Worm (Caenorhabditis elegans) whole organism, young adult: ENCODE results near the gene mrpl-37.

Experiments used
- B0261.1 ChIP-seq: sonication (generic microtip); optimal IDR thresholded peaks from 2 replicates; lab custom pipeline; 2016; ENCODE audit warnings: mild to moderate bottlenecking, missing genetic modification characterization, moderate library complexity, missing compliant biosample characterization
- C06A6.2 ChIP-seq: fragments of 200-800 bp; sonication (Bioruptor generic); conservative IDR thresholded peaks from 2 replicates; pipeline ENCODE4 v1.3.6; 2022; ENCODE audit warnings: missing genetic modification characterization, missing compliant biosample characterization
- C17E4.6 ChIP-seq: fragments of 200-800 bp; sonication (Bioruptor generic); IDR thresholded peaks from 2 replicates; pipeline ENCODE4 v1.3.6; 2022; ENCODE audit warnings: missing genetic modification reagents, missing genetic modification characterization, missing compliant biosample characterization
- D2030.7 ChIP-seq: fragments of 200-800 bp; sonication (Bioruptor generic); IDR thresholded peaks from 2 replicates; pipeline ENCODE4 v1.3.6; 2022; ENCODE audit warnings: missing genetic modification reagents, missing genetic modification characterization, missing compliant biosample characterization
- F39B2.1 ChIP-seq: fragments of 200-800 bp; sonication (Bioruptor generic); IDR thresholded peaks from 2 replicates; pipeline ENCODE4 v1.3.6; 2022; ENCODE audit warnings: missing genetic modification reagents, missing genetic modification characterization, missing compliant biosample characterization
- F49E8.2 ChIP-seq: sonication (generic microtip); optimal IDR thresholded peaks from 3 replicates; lab custom pipeline; 2017; ENCODE audit warnings: missing genetic modification characterization, mild to moderate bottlenecking, missing compliant biosample characterization, antibody characterized with exemption, moderate library complexity; ENCODE audit not compliant: insufficient read depth
- F52B5.7 ChIP-seq: sonication (generic microtip); optimal IDR thresholded peaks from 2 replicates; lab custom pipeline; 2016; ENCODE audit warnings: mild to moderate bottlenecking, missing genetic modification characterization, missing compliant biosample characterization
- F57A8.1 ChIP-seq: fragments of 200-800 bp; sonication (Bioruptor generic); optimal IDR thresholded peaks from 2 replicates; lab custom pipeline; 2018; ENCODE audit warnings: mild to moderate bottlenecking, missing genetic modification characterization, moderate library complexity, missing compliant biosample characterization
- Y53F4B.3 ChIP-seq: fragments of 200-800 bp; sonication (Bioruptor generic); IDR thresholded peaks from 2 replicates; pipeline ENCODE4 v1.3.6; 2022; ENCODE audit warnings: missing genetic modification reagents, missing genetic modification characterization, missing compliant biosample characterization
- Y67H2A.10 ChIP-seq: fragments of 200-800 bp; sonication (Bioruptor generic); conservative IDR thresholded peaks from 2 replicates; pipeline ENCODE4 v1.3.6; 2022; ENCODE audit warnings: missing genetic modification reagents, missing genetic modification characterization, missing compliant biosample characterization
- akir-1 ChIP-seq: fragments of 200-800 bp; sonication (Bioruptor generic); optimal IDR thresholded peaks from 2 replicates; lab custom pipeline; 2018; ENCODE audit warnings: mild to moderate bottlenecking, missing genetic modification characterization, moderate library complexity, missing compliant biosample characterization
- ama-1 ChIP-seq, 3 experiments: fragments of 150-350 bp in 1 of 3; sonication (generic microtip) in 2 of 3; optimal IDR thresholded peaks; 2 replicates each; lab custom pipeline; 2014 to 2018; ENCODE audit warnings: missing biosample characterization in 2 of 3, missing genetic modification characterization in 2 of 3, missing genetic modification reagents in 2 of 3
- athp-1 ChIP-seq: sonication (generic microtip); optimal IDR thresholded peaks from 2 replicates; lab custom pipeline; 2017; ENCODE audit warnings: mild to moderate bottlenecking, missing genetic modification characterization, missing compliant biosample characterization
- attf-3 ChIP-seq: fragments of 200-800 bp; sonication (Bioruptor generic); conservative IDR thresholded peaks from 2 replicates; pipeline ENCODE4 v1.3.6; 2022; ENCODE audit warnings: missing genetic modification reagents, missing genetic modification characterization, missing compliant biosample characterization
- attf-5 ChIP-seq: fragments of 200-800 bp; sonication (Bioruptor generic); optimal IDR thresholded peaks from 2 replicates; lab custom pipeline; 2018; ENCODE audit warnings: mild to moderate bottlenecking, missing genetic modification characterization, missing compliant biosample characterization
- ccch-3 ChIP-seq: fragments of 200-800 bp; sonication (Bioruptor generic); optimal IDR thresholded peaks from 2 replicates; lab custom pipeline; 2018; ENCODE audit warnings: mild to moderate bottlenecking, missing genetic modification characterization, missing compliant biosample characterization
- cebp-2 ChIP-seq: fragments of 200-800 bp; sonication (Bioruptor generic); IDR thresholded peaks from 2 replicates; pipeline ENCODE4 v1.3.6; 2022; ENCODE audit warnings: missing genetic modification characterization, missing compliant biosample characterization
- ceh-79 ChIP-seq: sonication (generic microtip); optimal IDR thresholded peaks from 2 replicates; lab custom pipeline; 2017; ENCODE audit warnings: mild to moderate bottlenecking, missing genetic modification characterization, missing compliant biosample characterization
- ceh-91 ChIP-seq: fragments of 200-800 bp; sonication (Bioruptor generic); IDR thresholded peaks from 2 replicates; pipeline ENCODE4 v1.3.6; 2022; ENCODE audit warnings: missing genetic modification reagents, missing genetic modification characterization, missing compliant biosample characterization
- chd-7 ChIP-seq: sonication (generic microtip); optimal IDR thresholded peaks from 2 replicates; lab custom pipeline; 2016; ENCODE audit warnings: mild to moderate bottlenecking, missing genetic modification characterization, moderate library complexity, missing compliant biosample characterization
- dpff-1 ChIP-seq: sonication (generic microtip); optimal IDR thresholded peaks from 2 replicates; lab custom pipeline; 2017; ENCODE audit warnings: mild to moderate bottlenecking, missing genetic modification characterization, missing compliant biosample characterization
- egl-18 ChIP-seq: fragments of 200-800 bp; sonication (Bioruptor generic); IDR thresholded peaks from 2 replicates; pipeline ENCODE4 v1.3.6; 2022; ENCODE audit warnings: missing genetic modification reagents, missing genetic modification characterization, missing compliant biosample characterization
- egl-44 ChIP-seq: fragments of 200-800 bp; sonication (Bioruptor generic); IDR thresholded peaks from 2 replicates; pipeline ENCODE4 v1.3.6; 2022; ENCODE audit warnings: missing genetic modification reagents, missing genetic modification characterization, missing compliant biosample characterization
- gei-17 ChIP-seq: fragments of 200-800 bp; sonication (Bioruptor generic); optimal IDR thresholded peaks from 2 replicates; lab custom pipeline; 2018; ENCODE audit warnings: mild to moderate bottlenecking, missing genetic modification characterization, missing compliant biosample characterization
- him-1 ChIP-seq: sonication (generic microtip); optimal IDR thresholded peaks from 2 replicates; lab custom pipeline; 2016; ENCODE audit warnings: missing genotype, missing genetic modification reagents, missing genetic modification characterization, missing compliant biosample characterization
- hlh-26 ChIP-seq: fragments of 200-800 bp; sonication (Bioruptor generic); conservative IDR thresholded peaks from 2 replicates; pipeline ENCODE4 v1.3.6; 2022; ENCODE audit warnings: missing genetic modification reagents, missing genetic modification characterization, missing compliant biosample characterization
- hmg-1.2 ChIP-seq: fragments of 200-800 bp; sonication (Bioruptor generic); IDR thresholded peaks from 2 replicates; pipeline ENCODE4 v1.3.6; 2022; ENCODE audit warnings: missing genetic modification reagents, missing genetic modification characterization, missing compliant biosample characterization
- hrde-1 ChIP-seq: sonication (generic microtip); optimal IDR thresholded peaks from 2 replicates; lab custom pipeline; 2016; ENCODE audit warnings: missing genetic modification characterization, mild to moderate bottlenecking, missing compliant biosample characterization, moderate library complexity, missing genotype, missing genetic modification reagents, borderline replicate concordance
- lin-40 ChIP-seq: sonication (generic microtip); optimal IDR thresholded peaks from 2 replicates; lab custom pipeline; 2016; ENCODE audit warnings: missing genetic modification characterization, mild to moderate bottlenecking, missing compliant biosample characterization, missing genotype, missing genetic modification reagents
- lin-54 ChIP-seq: fragments of 200-800 bp; sonication (Bioruptor generic); optimal IDR thresholded peaks from 2 replicates; lab custom pipeline; 2018; ENCODE audit warnings: mild to moderate bottlenecking, missing genetic modification characterization, missing compliant biosample characterization
- lsy-27 ChIP-seq: sonication (generic microtip); optimal IDR thresholded peaks from 2 replicates; lab custom pipeline; 2017; ENCODE audit warnings: missing genetic modification characterization, mild to moderate bottlenecking, missing compliant biosample characterization, antibody characterized with exemption, missing genotype, borderline replicate concordance; ENCODE audit not compliant: insufficient read depth
- madf-3 ChIP-seq: fragments of 200-800 bp; sonication (Bioruptor generic); IDR thresholded peaks from 2 replicates; pipeline ENCODE4 v1.3.6; 2022; ENCODE audit warnings: missing genetic modification reagents, missing genetic modification characterization, missing compliant biosample characterization
- madf-8 ChIP-seq: fragments of 200-800 bp; sonication (Bioruptor generic); conservative IDR thresholded peaks from 2 replicates; pipeline ENCODE4 v1.3.6; 2022; ENCODE audit warnings: missing genetic modification reagents, missing genetic modification characterization, missing compliant biosample characterization
- nhr-27 ChIP-seq: fragments of 200-800 bp; sonication (Bioruptor generic); optimal IDR thresholded peaks from 2 replicates; lab custom pipeline; 2018; ENCODE audit warnings: mild to moderate bottlenecking, missing genetic modification characterization, moderate library complexity, missing compliant biosample characterization
- nhr-90 ChIP-seq: sonication (generic microtip); optimal IDR thresholded peaks from 2 replicates; lab custom pipeline; 2016; ENCODE audit warnings: missing genotype, mild to moderate bottlenecking, missing genetic modification characterization, missing compliant biosample characterization
- rec-8 ChIP-seq, 2 experiments: sonication (generic microtip); optimal IDR thresholded peaks; 2 replicates each; lab custom pipeline; 2016; ENCODE audit warnings: mild to moderate bottlenecking in 2 of 2, missing genetic modification characterization in 2 of 2, missing genetic modification reagents in 2 of 2, missing genotype in 2 of 2, missing biosample characterization in 1 of 2, missing compliant biosample characterization in 1 of 2, moderate library complexity in 1 of 2
- sdz-38 ChIP-seq: sonication (generic microtip); optimal IDR thresholded peaks from 2 replicates; lab custom pipeline; 2016; ENCODE audit warnings: missing genotype, missing genetic modification characterization, missing compliant biosample characterization
- snpc-1.1 ChIP-seq: sonication (generic microtip); optimal IDR thresholded peaks from 2 replicates; lab custom pipeline; 2017; ENCODE audit warnings: missing genetic modification characterization, mild to moderate bottlenecking, missing compliant biosample characterization, antibody characterized with exemption, moderate library complexity, missing genotype, missing genetic modification reagents; ENCODE audit not compliant: insufficient read depth
- snpc-3.4 ChIP-seq: sonication (generic microtip); optimal IDR thresholded peaks from 2 replicates; lab custom pipeline; 2017; ENCODE audit warnings: missing genetic modification characterization, mild to moderate bottlenecking, missing compliant biosample characterization, antibody characterized with exemption, moderate library complexity, missing genotype, missing genetic modification reagents
- snpc-4 ChIP-seq, 5 experiments: fragments of 150-350 bp in 1 of 5; sonication (generic microtip) in 4 of 5; optimal IDR thresholded peaks; 2 replicates each; lab custom pipeline; 2014 to 2018; ENCODE audit warnings: missing genetic modification characterization in 5 of 5, missing biosample characterization in 3 of 5, antibody characterized with exemption in 2 of 5, mild to moderate bottlenecking in 2 of 5, missing compliant biosample characterization in 2 of 5, missing genotype in 2 of 5, moderate library complexity in 2 of 5, missing genetic modification reagents in 1 of 5
- sptf-2 ChIP-seq: fragments of 200-800 bp; sonication (Bioruptor generic); optimal IDR thresholded peaks from 2 replicates; lab custom pipeline; 2018; ENCODE audit warnings: mild to moderate bottlenecking, missing genetic modification characterization, missing compliant biosample characterization
- zfh-2 ChIP-seq: fragments of 200-800 bp; sonication (Bioruptor generic); conservative IDR thresholded peaks from 2 replicates; pipeline ENCODE4 v1.3.6; 2022; ENCODE audit warnings: missing genetic modification reagents, missing genetic modification characterization, missing compliant biosample characterization
- ztf-18 ChIP-seq: sonication (generic microtip); optimal IDR thresholded peaks from 2 replicates; lab custom pipeline; 2016; ENCODE audit warnings: missing genotype, mild to moderate bottlenecking, missing genetic modification characterization, missing compliant biosample characterization
- ztf-25 ChIP-seq: fragments of 200-800 bp; sonication (Bioruptor generic); IDR thresholded peaks from 2 replicates; pipeline ENCODE4 v1.3.6; 2022; ENCODE audit warnings: missing genetic modification reagents, missing genetic modification characterization, missing compliant biosample characterization

The mrpl-37 gene

DNA sequence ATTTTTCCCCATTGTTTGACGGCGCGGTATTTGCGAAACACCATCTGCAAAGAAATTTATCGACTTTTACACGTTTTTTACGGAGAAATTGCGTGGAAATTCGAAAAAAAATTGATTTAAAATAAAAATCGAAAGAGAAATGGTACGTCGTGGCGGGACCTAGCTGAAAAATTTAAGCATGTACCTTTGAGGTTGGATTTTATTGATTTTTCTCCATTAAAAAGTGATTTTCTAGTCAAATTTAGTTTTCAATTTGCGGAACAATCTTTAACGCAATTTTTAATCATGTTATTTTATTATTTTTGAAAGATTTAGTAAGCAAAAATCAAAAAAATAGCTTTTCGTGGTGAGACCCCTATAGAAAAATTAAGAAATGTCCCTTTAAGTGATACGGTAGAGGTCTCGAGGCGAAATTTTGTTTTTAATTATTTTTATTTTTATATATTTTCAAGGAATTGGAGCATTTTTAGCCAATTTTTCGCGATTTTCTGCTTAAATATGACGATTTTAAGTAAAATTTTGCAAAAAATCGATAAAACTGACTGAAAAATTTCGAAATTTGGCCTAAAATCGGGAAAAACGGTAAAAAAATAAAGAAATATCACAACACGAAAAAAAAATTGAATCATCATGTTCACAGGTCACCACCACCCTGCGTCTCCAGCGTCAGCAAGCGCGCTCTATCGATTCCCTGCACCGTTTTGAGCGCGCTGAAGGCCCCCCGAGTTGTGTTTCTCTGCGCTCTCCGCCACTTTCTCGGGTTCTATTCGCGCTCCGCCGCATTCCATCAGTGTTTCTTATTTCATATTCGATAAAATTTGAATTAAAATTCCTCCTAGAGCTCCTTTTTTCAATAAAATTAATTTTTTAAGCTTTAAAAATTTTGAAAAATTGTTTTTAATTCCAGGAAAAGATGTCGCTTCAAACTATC is at the start of gene mrpl-37, which contains the start of gene lin-38 (continued):
- no peak for TF ChIP-seq snpc-3.4 (tag; lab: Kevin White, UChicago)
- no peak for TF ChIP-seq Y53F4B.3 (GFP tag; lab: Robert Waterston, UW)
- no peak for TF ChIP-seq C17E4.6 (GFP tag; lab: Robert Waterston, UW)
- TF ChIP-seq rec-8 (tag; optimal IDR thresholded peaks at IDR 0.05; lab: Kevin White, UChicago) = no peak
- TF ChIP-seq F52B5.7 = no peak
- no peak for TF ChIP-seq sptf-2 (GFP tag; lab: Kevin White, UChicago)
- no peak for TF ChIP-seq chd-7
- TF ChIP-seq gei-17 (GFP tag; lab: Kevin White, UChicago) = no peak
- TF ChIP-seq snpc-1.1 (tag; lab: Kevin White, UChicago) = peak; percentile 13
- no peak; the same call in 1 of the 2 replicates for TF ChIP-seq madf-8 (GFP tag; lab: Robert Waterston, UW)
- no peak for TF ChIP-seq nhr-27 (tag; lab: Kevin White, UChicago)
- no peak for TF ChIP-seq ceh-91 (GFP tag; lab: Robert Waterston, UW)
- TF ChIP-seq D2030.7 (GFP tag; lab: Robert Waterston, UW) = peak; percentile 63; the same call in 1 of the 2 replicates
- no peak for TF ChIP-seq ceh-79 (tag; lab: Kevin White, UChicago)
- TF ChIP-seq attf-5 = peak; percentile 93
- no peak for TF ChIP-seq F49E8.2
- TF ChIP-seq C06A6.2 = no peak
- TF ChIP-seq nhr-90 (tag; lab: Kevin White, UChicago) = no peak
- no peak for TF ChIP-seq Y67H2A.10 (GFP tag; lab: Robert Waterston, UW)
- no peak for TF ChIP-seq ccch-3 (GFP tag; lab: Kevin White, UChicago)
- no peak for TF ChIP-seq snpc-4 (GFP tag; optimal IDR thresholded peaks at IDR 0.05; lab: Kevin White, UChicago)
- peak in 2 of 4 experiments; percentile 2 to 45 for TF ChIP-seq snpc-4 (tag; optimal IDR thresholded peaks at IDR 0.05; lab: Kevin White, UChicago)
- no peak for TF ChIP-seq cebp-2
- TF ChIP-seq hlh-26 = no peak
- TF ChIP-seq hrde-1 (tag; lab: Kevin White, UChicago) = no peak
- no peak for TF ChIP-seq attf-3 (GFP tag; lab: Robert Waterston, UW)
- TF ChIP-seq zfh-2 (GFP tag; lab: Robert Waterston, UW) = no peak; the same call in 1 of the 2 replicates
- no peak for TF ChIP-seq egl-18 (GFP tag; lab: Robert Waterston, UW)
- TF ChIP-seq F57A8.1 (GFP tag; lab: Kevin White, UChicago) = no peak
- TF ChIP-seq ama-1 (optimal IDR thresholded peaks at IDR 0.05; lab: Kevin White, UChicago) = no peak
- TF ChIP-seq ama-1 (GFP tag; optimal IDR thresholded peaks at IDR 0.05; lab: Kevin White, UChicago) = no peak
- no peak for TF ChIP-seq lsy-27 (tag; lab: Kevin White, UChicago)
- no peak for TF ChIP-seq ztf-18 (tag; lab: Kevin White, UChicago)
- no peak for TF ChIP-seq dpff-1
- peak; percentile 38; the same call in 1 of the 2 replicates for TF ChIP-seq hmg-1.2 (GFP tag; lab: Robert Waterston, UW)
- TF ChIP-seq him-1 = no peak
- TF ChIP-seq lin-40 (tag; lab: Kevin White, UChicago) = no peak
- TF ChIP-seq athp-1 (tag; lab: Kevin White, UChicago) = no peak
- no peak for TF ChIP-seq egl-44 (GFP tag; lab: Robert Waterston, UW)
- TF ChIP-seq madf-3 (GFP tag; lab: Robert Waterston, UW) = no peak
- TF ChIP-seq ztf-25 = no peak
- TF ChIP-seq B0261.1 (tag; lab: Kevin White, UChicago) = no peak
- no peak for TF ChIP-seq akir-1 (GFP tag; lab: Kevin White, UChicago)
- no peak for TF ChIP-seq F39B2.1 (GFP tag; lab: Robert Waterston, UW)
- no peak for TF ChIP-seq sdz-38 (tag; lab: Kevin White, UChicago)
- peak; percentile 19 for TF ChIP-seq lin-54 (GFP tag; lab: Kevin White, UChicago)
